Worm (Caenorhabditis elegans) whole organism, young adult: Measurements from ENCODE around the gene F42H10.2.
A peak's percentile ranks its signal among the peaks of the same experiment; 100 is the strongest.

Experiments
- B0019.2 ChIP-seq: fragments of 200-800 bp; sonication (Bioruptor generic); conservative IDR thresholded peaks from 2 replicates; pipeline ENCODE4 v1.3.6; 2022; ENCODE audit warnings: missing genetic modification reagents, missing genetic modification characterization, missing compliant biosample characterization
- C06A6.2 ChIP-seq: fragments of 200-800 bp; sonication (Bioruptor generic); conservative IDR thresholded peaks from 2 replicates; pipeline ENCODE4 v1.3.6; 2022; ENCODE audit warnings: missing genetic modification characterization, missing compliant biosample characterization
- C17E4.6 ChIP-seq: fragments of 200-800 bp; sonication (Bioruptor generic); IDR thresholded peaks from 2 replicates; pipeline ENCODE4 v1.3.6; 2022; ENCODE audit warnings: missing genetic modification reagents, missing genetic modification characterization, missing compliant biosample characterization
- F23B12.7 ChIP-seq: sonication (generic microtip); optimal IDR thresholded peaks from 2 replicates; lab custom pipeline; 2017; ENCODE audit warnings: missing genetic modification characterization, mild to moderate bottlenecking, missing compliant biosample characterization, antibody characterized with exemption, moderate library complexity; ENCODE audit not compliant: insufficient read depth
- F39B2.1 ChIP-seq: fragments of 200-800 bp; sonication (Bioruptor generic); IDR thresholded peaks from 2 replicates; pipeline ENCODE4 v1.3.6; 2022; ENCODE audit warnings: missing genetic modification reagents, missing genetic modification characterization, missing compliant biosample characterization
- F55B11.4 ChIP-seq: sonication (generic microtip); optimal IDR thresholded peaks from 2 replicates; lab custom pipeline; 2016; ENCODE audit warnings: missing compliant biosample characterization, missing genetic modification characterization, borderline replicate concordance; ENCODE audit not compliant: insufficient read depth
- F57A8.1 ChIP-seq: fragments of 200-800 bp; sonication (Bioruptor generic); optimal IDR thresholded peaks from 2 replicates; lab custom pipeline; 2018; ENCODE audit warnings: mild to moderate bottlenecking, missing genetic modification characterization, moderate library complexity, missing compliant biosample characterization
- T07F8.4 ChIP-seq: sonication (generic microtip); optimal IDR thresholded peaks from 2 replicates; lab custom pipeline; 2016; ENCODE audit warnings: mild to moderate bottlenecking, missing genetic modification characterization, moderate library complexity, missing compliant biosample characterization
- atf-7 ChIP-seq: sonication (generic microtip); optimal IDR thresholded peaks from 2 replicates; lab custom pipeline; 2017; ENCODE audit warnings: mild to moderate bottlenecking, missing genetic modification characterization, missing compliant biosample characterization
- attf-6 ChIP-seq: fragments of 200-800 bp; sonication (Bioruptor generic); IDR thresholded peaks from 2 replicates; pipeline ENCODE4 v1.3.6; 2022; ENCODE audit warnings: missing genetic modification reagents, missing genetic modification characterization, missing compliant biosample characterization
- bed-1 ChIP-seq: fragments of 200-800 bp; sonication (Bioruptor generic); IDR thresholded peaks from 2 replicates; pipeline ENCODE4 v1.3.6; 2022; ENCODE audit warnings: missing genetic modification reagents, missing genetic modification characterization, missing compliant biosample characterization
- ceh-100 ChIP-seq: fragments of 200-800 bp; sonication (Bioruptor generic); IDR thresholded peaks from 2 replicates; pipeline ENCODE4 v1.3.6; 2022; ENCODE audit warnings: missing genetic modification reagents, missing genetic modification characterization, missing compliant biosample characterization
- ceh-58 ChIP-seq: fragments of 200-800 bp; sonication (Bioruptor generic); IDR thresholded peaks from 2 replicates; pipeline ENCODE4 v1.3.6; 2022; ENCODE audit warnings: missing genetic modification characterization, missing compliant biosample characterization
- ceh-79 ChIP-seq: sonication (generic microtip); optimal IDR thresholded peaks from 2 replicates; lab custom pipeline; 2017; ENCODE audit warnings: mild to moderate bottlenecking, missing genetic modification characterization, missing compliant biosample characterization
- efl-1 ChIP-seq: fragments of 150-350 bp; optimal IDR thresholded peaks from 2 replicates; lab custom pipeline; 2014; ENCODE audit warnings: missing biosample characterization, missing genetic modification reagents, missing genetic modification characterization
- egl-18 ChIP-seq: fragments of 200-800 bp; sonication (Bioruptor generic); IDR thresholded peaks from 2 replicates; pipeline ENCODE4 v1.3.6; 2022; ENCODE audit warnings: missing genetic modification reagents, missing genetic modification characterization, missing compliant biosample characterization
- ekl-4 ChIP-seq: fragments of 200-800 bp; sonication (Bioruptor generic); IDR thresholded peaks from 2 replicates; pipeline ENCODE4 v1.3.6; 2022; ENCODE audit warnings: missing genetic modification reagents, missing genetic modification characterization, missing compliant biosample characterization
- hlh-26 ChIP-seq: fragments of 200-800 bp; sonication (Bioruptor generic); conservative IDR thresholded peaks from 2 replicates; pipeline ENCODE4 v1.3.6; 2022; ENCODE audit warnings: missing genetic modification reagents, missing genetic modification characterization, missing compliant biosample characterization
- hmg-1.2 ChIP-seq: fragments of 200-800 bp; sonication (Bioruptor generic); IDR thresholded peaks from 2 replicates; pipeline ENCODE4 v1.3.6; 2022; ENCODE audit warnings: missing genetic modification reagents, missing genetic modification characterization, missing compliant biosample characterization
- hrde-1 ChIP-seq: sonication (generic microtip); optimal IDR thresholded peaks from 2 replicates; lab custom pipeline; 2016; ENCODE audit warnings: missing genetic modification characterization, mild to moderate bottlenecking, missing compliant biosample characterization, moderate library complexity, missing genotype, missing genetic modification reagents, borderline replicate concordance
- hsf-1 ChIP-seq: fragments of 200-800 bp; sonication (Bioruptor generic); IDR thresholded peaks from 2 replicates; pipeline ENCODE4 v1.3.6; 2022; ENCODE audit warnings: missing genetic modification reagents, missing genetic modification characterization, missing compliant biosample characterization
- lin-26 ChIP-seq: fragments of 200-800 bp; sonication (Bioruptor generic); IDR thresholded peaks from 2 replicates; pipeline ENCODE4 v1.3.6; 2022; ENCODE audit warnings: missing genetic modification reagents, missing genetic modification characterization, missing compliant biosample characterization
- lir-1 ChIP-seq: fragments of 200-800 bp; sonication (Bioruptor generic); conservative IDR thresholded peaks from 2 replicates; pipeline ENCODE4 v1.3.6; 2022; ENCODE audit warnings: missing genetic modification reagents, missing genetic modification characterization, missing compliant biosample characterization
- lsy-27 ChIP-seq: sonication (generic microtip); optimal IDR thresholded peaks from 2 replicates; lab custom pipeline; 2017; ENCODE audit warnings: missing genetic modification characterization, mild to moderate bottlenecking, missing compliant biosample characterization, antibody characterized with exemption, missing genotype, borderline replicate concordance; ENCODE audit not compliant: insufficient read depth
- madf-3 ChIP-seq: fragments of 200-800 bp; sonication (Bioruptor generic); IDR thresholded peaks from 2 replicates; pipeline ENCODE4 v1.3.6; 2022; ENCODE audit warnings: missing genetic modification reagents, missing genetic modification characterization, missing compliant biosample characterization
- madf-6 ChIP-seq: fragments of 200-800 bp; sonication (Bioruptor generic); IDR thresholded peaks from 2 replicates; pipeline ENCODE4 v1.3.6; 2022; ENCODE audit warnings: missing genetic modification reagents, missing genetic modification characterization, missing compliant biosample characterization
- madf-8 ChIP-seq: fragments of 200-800 bp; sonication (Bioruptor generic); conservative IDR thresholded peaks from 2 replicates; pipeline ENCODE4 v1.3.6; 2022; ENCODE audit warnings: missing genetic modification reagents, missing genetic modification characterization, missing compliant biosample characterization
- mcd-1 ChIP-seq: fragments of 200-800 bp; sonication (Bioruptor generic); IDR thresholded peaks from 2 replicates; pipeline ENCODE4 v1.3.6; 2022; ENCODE audit warnings: missing genetic modification reagents, missing genetic modification characterization, missing compliant biosample characterization
- mes-4 ChIP-seq: sonication (generic microtip); optimal IDR thresholded peaks from 2 replicates; lab custom pipeline; 2016; ENCODE audit warnings: missing genotype, missing genetic modification characterization, missing compliant biosample characterization
- mxl-1 ChIP-seq: sonication (generic microtip); optimal IDR thresholded peaks from 2 replicates; lab custom pipeline; 2016; ENCODE audit warnings: missing genetic modification characterization, missing compliant biosample characterization
- nhr-80 ChIP-seq: sonication (generic microtip); optimal IDR thresholded peaks from 2 replicates; lab custom pipeline; 2016; ENCODE audit warnings: missing genetic modification characterization, missing compliant biosample characterization
- pha-4 ChIP-seq: fragments of 150-350 bp; sonication (generic microtip); optimal IDR thresholded peaks from 2 replicates; lab custom pipeline; 2014; ENCODE audit warnings: missing biosample characterization, missing genetic modification reagents, missing genetic modification characterization
- repo-1 ChIP-seq: sonication (generic microtip); optimal IDR thresholded peaks from 2 replicates; lab custom pipeline; 2017; ENCODE audit warnings: mild to moderate bottlenecking, missing genetic modification characterization, missing compliant biosample characterization
- snpc-1.1 ChIP-seq: sonication (generic microtip); optimal IDR thresholded peaks from 2 replicates; lab custom pipeline; 2017; ENCODE audit warnings: missing genetic modification characterization, mild to moderate bottlenecking, missing compliant biosample characterization, antibody characterized with exemption, moderate library complexity, missing genotype, missing genetic modification reagents; ENCODE audit not compliant: insufficient read depth
- snpc-1.3 ChIP-seq: sonication (generic microtip); optimal IDR thresholded peaks from 2 replicates; lab custom pipeline; 2017; ENCODE audit warnings: missing genetic modification characterization, mild to moderate bottlenecking, missing compliant biosample characterization, antibody characterized with exemption, moderate library complexity, missing genotype, missing genetic modification reagents; ENCODE audit not compliant: insufficient read depth
- snpc-3.4 ChIP-seq: sonication (generic microtip); optimal IDR thresholded peaks from 2 replicates; lab custom pipeline; 2017; ENCODE audit warnings: missing genetic modification characterization, mild to moderate bottlenecking, missing compliant biosample characterization, antibody characterized with exemption, moderate library complexity, missing genotype, missing genetic modification reagents
- sptf-2 ChIP-seq: fragments of 200-800 bp; sonication (Bioruptor generic); optimal IDR thresholded peaks from 2 replicates; lab custom pipeline; 2018; ENCODE audit warnings: mild to moderate bottlenecking, missing genetic modification characterization, missing compliant biosample characterization
- tbp1 ChIP-seq: fragments of 200-800 bp; sonication (Bioruptor generic); optimal IDR thresholded peaks from 2 replicates; lab custom pipeline; 2018; ENCODE audit warnings: mild to moderate bottlenecking, missing genetic modification characterization, missing compliant biosample characterization
- zfh-2 ChIP-seq: fragments of 200-800 bp; sonication (Bioruptor generic); conservative IDR thresholded peaks from 2 replicates; pipeline ENCODE4 v1.3.6; 2022; ENCODE audit warnings: missing genetic modification reagents, missing genetic modification characterization, missing compliant biosample characterization
- zim-3 ChIP-seq: sonication (generic microtip); optimal IDR thresholded peaks from 2 replicates; lab custom pipeline; 2017; ENCODE audit warnings: mild to moderate bottlenecking, missing genetic modification characterization, moderate library complexity, missing compliant biosample characterization
- ztf-22 ChIP-seq: fragments of 200-800 bp; sonication (Bioruptor generic); optimal IDR thresholded peaks from 2 replicates; lab custom pipeline; 2018; ENCODE audit warnings: mild to moderate bottlenecking, missing genetic modification characterization, moderate library complexity, missing compliant biosample characterization
- ztf-6 ChIP-seq: fragments of 200-800 bp; sonication (Bioruptor generic); IDR thresholded peaks from 2 replicates; pipeline ENCODE4 v1.3.6; 2022; ENCODE audit warnings: missing genetic modification reagents, missing genetic modification characterization, missing compliant biosample characterization

Gene F42H10.2

DNA sequence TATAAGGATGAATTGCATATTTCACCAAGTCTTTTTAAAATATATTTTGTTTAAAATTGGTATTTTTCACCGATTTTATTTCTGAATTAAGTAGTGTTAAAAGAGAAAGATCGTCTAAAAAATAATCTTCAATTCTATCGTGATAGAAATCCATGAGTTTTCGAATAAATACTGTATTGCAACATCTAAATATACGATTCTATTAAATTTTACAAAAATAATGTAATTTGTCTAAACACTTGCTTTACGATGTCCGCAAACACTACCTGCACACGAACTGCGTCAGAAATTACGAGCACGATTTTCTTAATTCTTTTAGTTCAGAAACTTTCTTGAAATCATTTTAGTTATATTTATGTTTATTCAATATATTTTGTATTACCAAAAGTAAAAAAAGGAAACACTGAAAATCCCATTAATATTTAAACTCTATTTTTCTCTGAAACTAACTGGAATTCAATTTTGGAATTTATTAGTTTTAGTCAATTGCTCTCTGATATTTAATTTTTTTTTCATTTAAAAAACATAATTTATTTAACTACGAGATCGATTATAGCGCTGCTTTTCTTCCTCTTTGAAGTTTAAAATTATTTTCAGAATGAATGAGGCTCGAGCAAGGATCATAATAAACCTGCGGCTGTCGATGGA, 41.1 kb upstream of the F42H10.2 start, which contains the start of gene mrpl-32 (continued):
- TF ChIP-seq ceh-100 (GFP tag; lab: Robert Waterston, UW) (0 out of 2 replicates have a peak, but pooled peaks have one; percentile 22), ztf-22 (GFP tag; lab: Kevin White, UChicago) (no peak), zim-3 (tag; lab: Kevin White, UChicago) (no peak), snpc-3.4 (tag; lab: Kevin White, UChicago) (no peak), pha-4 (tag; lab: Kevin White, UChicago) (no peak), nhr-80 (tag; lab: Kevin White, UChicago) (no peak), F23B12.7 (tag; lab: Kevin White, UChicago) (peak; percentile 16), sptf-2 (GFP tag; lab: Kevin White, UChicago) (no peak), B0019.2 (GFP tag; lab: Robert Waterston, UW) (no peak), mcd-1 (GFP tag; lab: Robert Waterston, UW) (no peak), hlh-26 (GFP tag; lab: Robert Waterston, UW) (no peak)

ce11 chrIII:8450494-8450893, 39.9 kb upstream of the F42H10.2 start:
- TF ChIP-seq F57A8.1 (no peak), hsf-1 (GFP tag; lab: Robert Waterston, UW) (peak; percentile 52; the same call in 1 of the 2 replicates), ceh-79 (tag; lab: Kevin White, UChicago) (no peak), zfh-2 (GFP tag; lab: Robert Waterston, UW) (no peak), ekl-4 (GFP tag; lab: Robert Waterston, UW) (no peak), attf-6 (GFP tag; lab: Robert Waterston, UW) (peak; percentile 28; the same call in 1 of the 2 replicates), hrde-1 (tag; lab: Kevin White, UChicago) (peak; percentile 39), madf-6 (GFP tag; lab: Robert Waterston, UW) (peak; percentile 21; the same call in 1 of the 2 replicates), repo-1 (tag; lab: Kevin White, UChicago) (peak; percentile 39), bed-1 (GFP tag; lab: Robert Waterston, UW) (no peak), atf-7 (no peak)

DNA sequence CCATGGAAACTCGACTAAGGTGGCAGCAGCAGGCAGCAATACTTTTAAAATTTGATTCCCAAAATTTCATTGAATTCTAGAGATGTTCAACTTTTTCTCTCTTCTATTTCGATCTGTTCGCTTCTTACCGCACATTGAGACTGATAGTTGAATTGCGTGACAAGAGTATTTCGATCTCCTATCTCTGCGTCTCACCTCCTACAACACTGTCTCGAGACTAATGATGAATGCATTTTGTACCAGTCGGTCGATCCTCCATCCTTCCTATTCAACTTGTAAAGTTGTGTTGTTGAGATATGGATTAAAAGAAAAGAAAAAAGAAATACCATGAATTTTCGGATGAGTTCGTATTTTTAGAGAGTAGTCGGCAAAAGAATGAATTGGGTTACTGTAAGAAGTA, 39.2 kb upstream of the F42H10.2 start:
- no peak for TF ChIP-seq T07F8.4 (tag; lab: Kevin White, UChicago)
- no peak for TF ChIP-seq C06A6.2
- no peak for TF ChIP-seq ekl-4 (GFP tag; lab: Robert Waterston, UW)
- TF ChIP-seq mcd-1 (GFP tag; lab: Robert Waterston, UW) = no peak
- no peak for TF ChIP-seq lsy-27 (tag; lab: Kevin White, UChicago)
- TF ChIP-seq hmg-1.2 = peak; percentile 54; the same call in 1 of the 2 replicates

- TF ChIP-seq snpc-1.3 (no peak), F39B2.1 (GFP tag; lab: Robert Waterston, UW) (no peak), F55B11.4 (tag; lab: Kevin White, UChicago) (no peak), tbp1 (GFP tag; lab: Kevin White, UChicago) (no peak), snpc-1.1 (tag; lab: Kevin White, UChicago) (no peak), efl-1 (GFP tag; lab: Kevin White, UChicago) (no peak), egl-18 (no peak), madf-8 (GFP tag; lab: Robert Waterston, UW) (no peak), ztf-6 (GFP tag; lab: Robert Waterston, UW) (no peak), ceh-58 (GFP tag; lab: Robert Waterston, UW) (no peak), madf-3 (GFP tag; lab: Robert Waterston, UW) (no peak), lir-1 (no peak), mes-4 (tag; lab: Kevin White, UChicago) (no peak), lin-26 (GFP tag; lab: Robert Waterston, UW) (no peak), mxl-1 (no peak), C17E4.6 (GFP tag; lab: Robert Waterston, UW) (no peak), hmg-1.2 (no peak)
Measured at ce11 chrIII:8457605-8458004, 32.8 kb upstream of the F42H10.2 start.
